Worm (Caenorhabditis elegans) whole organism, L2 larva: ENCODE data around the gene Y110A2AL.2.

Experiments
- C34F6.9 ChIP-seq: fragments of 150-350 bp; optimal IDR thresholded peaks from 2 replicates; lab custom pipeline; 2014; ENCODE audit warnings: missing biosample characterization, missing genetic modification characterization
- F13H6.1 ChIP-seq: sonication (generic microtip); optimal IDR thresholded peaks from 2 replicates; lab custom pipeline; 2016; ENCODE audit warnings: missing genetic modification characterization, missing compliant biosample characterization
- Y55F3AM.14 ChIP-seq: fragments of 200-800 bp; sonication (Bioruptor generic); optimal IDR thresholded peaks from 2 replicates; lab custom pipeline; 2018; ENCODE audit warnings: mild to moderate bottlenecking, missing genetic modification characterization, missing compliant biosample characterization
- alr-1 ChIP-seq: fragments of 150-350 bp; optimal IDR thresholded peaks from 2 replicates; lab custom pipeline; 2014; ENCODE audit warnings: missing biosample characterization, missing genetic modification characterization
- aly-2 ChIP-seq: fragments of 150-350 bp; optimal IDR thresholded peaks from 2 replicates; lab custom pipeline; 2014; ENCODE audit warnings: missing biosample characterization, missing genetic modification characterization
- ama-1 ChIP-seq: fragments of 150-350 bp; optimal IDR thresholded peaks from 2 replicates; lab custom pipeline; 2018; ENCODE audit warnings: inconsistent platforms
- blmp-1 ChIP-seq: sonication (generic microtip); optimal IDR thresholded peaks from 2 replicates; lab custom pipeline; 2017; ENCODE audit warnings: missing genetic modification characterization, mild to moderate bottlenecking, missing compliant biosample characterization, antibody characterized with exemption, moderate library complexity; ENCODE audit not compliant: insufficient read depth
- ceh-16 ChIP-seq: fragments of 150-350 bp; optimal IDR thresholded peaks from 2 replicates; lab custom pipeline; 2014; ENCODE audit warnings: missing biosample characterization, missing genetic modification characterization
- ceh-82 ChIP-seq: fragments of 150-350 bp; optimal IDR thresholded peaks from 2 replicates; lab custom pipeline; 2014; ENCODE audit warnings: missing biosample characterization, missing genetic modification characterization
- crh-2 ChIP-seq: sonication (generic microtip); optimal IDR thresholded peaks from 2 replicates; lab custom pipeline; 2017; ENCODE audit warnings: missing biosample characterization, missing genetic modification characterization
- dmd-4 ChIP-seq: sonication (generic microtip); optimal IDR thresholded peaks from 2 replicates; lab custom pipeline; 2017; ENCODE audit warnings: missing biosample characterization, missing genetic modification characterization
- egl-27 ChIP-seq: sonication (generic microtip); optimal IDR thresholded peaks from 3 replicates; lab custom pipeline; 2017; ENCODE audit warnings: missing biosample characterization, missing genetic modification reagents, missing genetic modification characterization
- fos-1 ChIP-seq: fragments of 150-350 bp; optimal IDR thresholded peaks from 2 replicates; lab custom pipeline; 2014; ENCODE audit warnings: missing biosample characterization, missing genetic modification characterization
- gmeb-1 ChIP-seq: fragments of 150-350 bp; optimal IDR thresholded peaks from 2 replicates; lab custom pipeline; 2014; ENCODE audit warnings: missing biosample characterization, missing genetic modification characterization
- lin-11 ChIP-seq: fragments of 150-350 bp; sonication (generic microtip); optimal IDR thresholded peaks from 2 replicates; lab custom pipeline; 2014; ENCODE audit warnings: missing biosample characterization, missing genetic modification characterization, inconsistent platforms, mixed read lengths
- lsy-2 ChIP-seq, 2 experiments: fragments of 150-350 bp in 1 of 2; sonication (generic microtip) in 1 of 2; optimal IDR thresholded peaks; 2 replicates each; lab custom pipeline; 2014 to 2017; ENCODE audit warnings: missing biosample characterization in 2 of 2, missing genetic modification characterization in 2 of 2
- mbf-1 ChIP-seq: sonication (generic microtip); optimal IDR thresholded peaks from 2 replicates; lab custom pipeline; 2017; ENCODE audit warnings: missing biosample characterization, missing genetic modification characterization
- mdl-1 ChIP-seq, 2 experiments: fragments of 150-350 bp in 1 of 2; sonication (generic microtip) in 1 of 2; optimal IDR thresholded peaks; 2 replicates each; lab custom pipeline; 2017; ENCODE audit warnings: missing biosample characterization in 2 of 2, missing genetic modification characterization in 2 of 2
- nhr-10 ChIP-seq: sonication (generic microtip); optimal IDR thresholded peaks from 2 replicates; lab custom pipeline; 2017; ENCODE audit warnings: missing biosample characterization, missing genetic modification characterization
- nhr-11 ChIP-seq: fragments of 150-350 bp; optimal IDR thresholded peaks from 2 replicates; lab custom pipeline; 2014; ENCODE audit warnings: missing biosample characterization, missing genetic modification characterization
- nhr-12 ChIP-seq: fragments of 150-350 bp; optimal IDR thresholded peaks from 2 replicates; lab custom pipeline; 2014; ENCODE audit warnings: missing biosample characterization, missing genetic modification characterization
- nhr-129 ChIP-seq: fragments of 150-350 bp; optimal IDR thresholded peaks from 2 replicates; lab custom pipeline; 2014; ENCODE audit warnings: missing biosample characterization, missing genetic modification characterization
- nhr-21 ChIP-seq: fragments of 150-350 bp; optimal IDR thresholded peaks from 2 replicates; lab custom pipeline; 2014; ENCODE audit warnings: missing biosample characterization, missing genetic modification characterization
- nhr-23 ChIP-seq: fragments of 150-350 bp; optimal IDR thresholded peaks from 2 replicates; lab custom pipeline; 2014; ENCODE audit warnings: missing biosample characterization, missing genetic modification reagents, missing genetic modification characterization
- nhr-6 ChIP-seq: fragments of 150-350 bp; optimal IDR thresholded peaks from 2 replicates; lab custom pipeline; 2014; ENCODE audit warnings: missing biosample characterization, missing genetic modification characterization
- peb-1 ChIP-seq: fragments of 150-350 bp; optimal IDR thresholded peaks from 2 replicates; lab custom pipeline; 2014; ENCODE audit warnings: missing biosample characterization, missing genetic modification characterization
- sem-4 ChIP-seq: fragments of 150-350 bp; optimal IDR thresholded peaks from 2 replicates; lab custom pipeline; 2014; ENCODE audit warnings: missing biosample characterization, missing genetic modification reagents, missing genetic modification characterization
- sma-3 ChIP-seq: sonication (generic microtip); optimal IDR thresholded peaks from 2 replicates; lab custom pipeline; 2016; ENCODE audit warnings: missing genetic modification reagents, missing genetic modification characterization, missing compliant biosample characterization
- sma-9 ChIP-seq, 2 experiments: fragments of 150-350 bp in 1 of 2; sonication (generic microtip) in 1 of 2; optimal IDR thresholded peaks; 2 replicates each; lab custom pipeline; 2014 to 2016; ENCODE audit warnings: missing genetic modification characterization in 2 of 2, mild to moderate bottlenecking in 1 of 2, missing biosample characterization in 1 of 2, missing compliant biosample characterization in 1 of 2, missing genetic modification reagents in 1 of 2, moderate library complexity in 1 of 2
- snpc-4 ChIP-seq: fragments of 150-350 bp; optimal IDR thresholded peaks from 2 replicates; lab custom pipeline; 2014; ENCODE audit warnings: missing biosample characterization, missing genetic modification characterization
- unc-55 ChIP-seq: fragments of 150-350 bp; sonication (generic microtip); optimal IDR thresholded peaks from 3 replicates; lab custom pipeline; 2014; ENCODE audit warnings: missing biosample characterization, missing genetic modification reagents, missing genetic modification characterization
- zag-1 ChIP-seq: fragments of 150-350 bp; optimal IDR thresholded peaks from 2 replicates; lab custom pipeline; 2014; ENCODE audit warnings: missing biosample characterization, missing genetic modification characterization
- ztf-1 ChIP-seq: fragments of 200-800 bp; sonication (Bioruptor generic); conservative IDR thresholded peaks from 2 replicates; pipeline ENCODE4 v1.3.6; 2022; ENCODE audit warnings: missing genetic modification characterization, missing compliant biosample characterization

Gene Y110A2AL.2

ce11 chrII:2859315-2859714, 8.5 kb upstream of the Y110A2AL.2 start:
- no peak for TF ChIP-seq nhr-10 (tag; lab: Kevin White, UChicago)
- no peak for TF ChIP-seq ceh-82
- no peak for TF ChIP-seq fos-1
- no peak for TF ChIP-seq sma-9 (GFP tag; optimal IDR thresholded peaks at IDR 0.05; lab: Kevin White, UChicago)
- no peak for TF ChIP-seq sma-9 (tag; optimal IDR thresholded peaks at IDR 0.05; lab: Kevin White, UChicago)
- no peak for TF ChIP-seq aly-2
- no peak for TF ChIP-seq lin-11 (tag; lab: Kevin White, UChicago)
- TF ChIP-seq nhr-11 (tag; lab: Kevin White, UChicago) = no peak
- TF ChIP-seq peb-1 (tag; lab: Kevin White, UChicago) = no peak

- TF ChIP-seq nhr-129 (peak; percentile 2), nhr-21 (tag; lab: Kevin White, UChicago) (peak; percentile 16), egl-27 (tag; lab: Kevin White, UChicago) (no peak), Y55F3AM.14 (no peak)
Observed at ce11 chrII:2859873-2860821, 7.7 kb upstream of the Y110A2AL.2 start.

ce11 chrII:2861385-2862099, 6.3 kb upstream of the Y110A2AL.2 start:
- TF ChIP-seq gmeb-1 (peak; percentile 18), blmp-1 (tag; lab: Kevin White, UChicago) (no peak), sma-3 (GFP tag; lab: Kevin White, UChicago) (no peak), unc-55 (peak; percentile 11), snpc-4 (tag; lab: Kevin White, UChicago) (no peak), nhr-21 (tag; lab: Kevin White, UChicago) (no peak), nhr-129 (peak; percentile 19), lin-11 (tag; lab: Kevin White, UChicago) (peak; percentile 13)

- TF ChIP-seq ztf-1 (GFP tag; lab: Robert Waterston, UW) (no peak), mdl-1 (tag; optimal IDR thresholded peaks at IDR 0.05; lab: Kevin White, UChicago) (no peak), sem-4 (tag; lab: Kevin White, UChicago) (no peak), F13H6.1 (no peak), nhr-23 (tag; lab: Kevin White, UChicago) (no peak), aly-2 (no peak), mbf-1 (no peak), lin-11 (tag; lab: Kevin White, UChicago) (no peak), C34F6.9 (tag; lab: Kevin White, UChicago) (no peak), nhr-12 (tag; lab: Kevin White, UChicago) (no peak)
Observed at ce11 chrII:2862557-2863035, 5.2 kb upstream of the Y110A2AL.2 start.

- TF ChIP-seq nhr-10 (tag; lab: Kevin White, UChicago) (no peak), crh-2 (tag; lab: Kevin White, UChicago) (no peak), sma-3 (GFP tag; lab: Kevin White, UChicago) (no peak), nhr-21 (tag; lab: Kevin White, UChicago) (no peak), dmd-4 (tag; lab: Kevin White, UChicago) (no peak), ceh-16 (no peak), Y55F3AM.14 (no peak), mdl-1 (tag; optimal IDR thresholded peaks at IDR 0.05; lab: Kevin White, UChicago) (no peak), nhr-11 (tag; lab: Kevin White, UChicago) (no peak), F13H6.1 (no peak), nhr-23 (tag; lab: Kevin White, UChicago) (no peak), alr-1 (tag; lab: Kevin White, UChicago) (no peak), ama-1 (lab: Kevin White, UChicago) (no peak), lsy-2 (tag; optimal IDR thresholded peaks at IDR 0.05; lab: Kevin White, UChicago) (no peak), nhr-6 (tag; lab: Kevin White, UChicago) (no peak), zag-1 (tag; lab: Kevin White, UChicago) (no peak), lin-11 (tag; lab: Kevin White, UChicago) (no peak), ztf-1 (GFP tag; lab: Robert Waterston, UW) (no peak), snpc-4 (tag; lab: Kevin White, UChicago) (no peak)
Observed at ce11 chrII:2864229-2864628, 3.6 kb upstream of the Y110A2AL.2 start, which contains the start of gene Y110A2AL.5. Gene Y110A2AL.5 (plus strand): TSS chrII:2864529.
